Worm (Caenorhabditis elegans) whole organism, young adult: ENCODE results near the gene zmp-5.

Experiments
- B0336.3 ChIP-seq: fragments of 200-800 bp; sonication (Bioruptor generic); IDR thresholded peaks from 2 replicates; pipeline ENCODE4 v1.3.6; 2022; ENCODE audit warnings: missing genetic modification characterization, missing compliant biosample characterization
- C17E4.6 ChIP-seq: fragments of 200-800 bp; sonication (Bioruptor generic); IDR thresholded peaks from 2 replicates; pipeline ENCODE4 v1.3.6; 2022; ENCODE audit warnings: missing genetic modification reagents, missing genetic modification characterization, missing compliant biosample characterization
- F49E8.2 ChIP-seq: sonication (generic microtip); optimal IDR thresholded peaks from 3 replicates; lab custom pipeline; 2017; ENCODE audit warnings: missing genetic modification characterization, mild to moderate bottlenecking, missing compliant biosample characterization, antibody characterized with exemption, moderate library complexity; ENCODE audit not compliant: insufficient read depth
- Y79H2A.3 ChIP-seq: fragments of 200-800 bp; sonication (Bioruptor generic); conservative IDR thresholded peaks from 2 replicates; pipeline ENCODE4 v1.3.6; 2022; ENCODE audit warnings: missing genetic modification reagents, missing genetic modification characterization, missing compliant biosample characterization
- aptf-3 ChIP-seq: fragments of 200-800 bp; sonication (Bioruptor generic); IDR thresholded peaks from 2 replicates; pipeline ENCODE4 v1.3.6; 2022; ENCODE audit warnings: missing genetic modification characterization, missing compliant biosample characterization
- attf-6 ChIP-seq: fragments of 200-800 bp; sonication (Bioruptor generic); IDR thresholded peaks from 2 replicates; pipeline ENCODE4 v1.3.6; 2022; ENCODE audit warnings: missing genetic modification reagents, missing genetic modification characterization, missing compliant biosample characterization
- bed-2 ChIP-seq: fragments of 200-800 bp; sonication (Bioruptor generic); IDR thresholded peaks from 2 replicates; pipeline ENCODE4 v1.3.6; 2022; ENCODE audit warnings: missing genetic modification reagents, missing genetic modification characterization, missing compliant biosample characterization
- ceh-40 ChIP-seq: fragments of 200-800 bp; sonication (Bioruptor generic); IDR thresholded peaks from 2 replicates; pipeline ENCODE4 v1.3.6; 2022; ENCODE audit warnings: missing genetic modification characterization, missing compliant biosample characterization
- ceh-91 ChIP-seq: fragments of 200-800 bp; sonication (Bioruptor generic); IDR thresholded peaks from 2 replicates; pipeline ENCODE4 v1.3.6; 2022; ENCODE audit warnings: missing genetic modification reagents, missing genetic modification characterization, missing compliant biosample characterization
- madf-6 ChIP-seq: fragments of 200-800 bp; sonication (Bioruptor generic); IDR thresholded peaks from 2 replicates; pipeline ENCODE4 v1.3.6; 2022; ENCODE audit warnings: missing genetic modification reagents, missing genetic modification characterization, missing compliant biosample characterization
- zfh-2 ChIP-seq: fragments of 200-800 bp; sonication (Bioruptor generic); conservative IDR thresholded peaks from 2 replicates; pipeline ENCODE4 v1.3.6; 2022; ENCODE audit warnings: missing genetic modification reagents, missing genetic modification characterization, missing compliant biosample characterization

- TF ChIP-seq madf-6 = no peak
- no peak for TF ChIP-seq Y79H2A.3 (GFP tag; lab: Robert Waterston, UW)
- TF ChIP-seq aptf-3 (GFP tag; lab: Robert Waterston, UW) = no peak
- TF ChIP-seq B0336.3 (GFP tag; lab: Robert Waterston, UW) = no peak
- no peak for TF ChIP-seq bed-2 (GFP tag; lab: Robert Waterston, UW)
- no peak for TF ChIP-seq C17E4.6 (GFP tag; lab: Robert Waterston, UW)
- TF ChIP-seq ceh-91 (GFP tag; lab: Robert Waterston, UW) = no peak
- no peak for TF ChIP-seq zfh-2
- no peak for TF ChIP-seq ceh-40 (GFP tag; lab: Robert Waterston, UW)
- no peak for TF ChIP-seq F49E8.2 (tag; lab: Kevin White, UChicago)
- no peak for TF ChIP-seq attf-6 (GFP tag; lab: Robert Waterston, UW)
Measured at ce11 chrX:12689869-12690268, 43.0 kb downstream of the zmp-5 start.
